Worm (Caenorhabditis elegans) whole organism, late embryonic: ENCODE measurements around the gene ZK154.1.

Experiments used
- C08G9.2 ChIP-seq: sonication (generic microtip); optimal IDR thresholded peaks from 2 replicates; lab custom pipeline; 2016; ENCODE audit warnings: mild to moderate bottlenecking, missing genetic modification characterization, moderate library complexity, missing compliant biosample characterization
- C38D4.7 ChIP-seq: fragments of 200-800 bp; sonication (Bioruptor generic); optimal IDR thresholded peaks from 2 replicates; lab custom pipeline; 2018; ENCODE audit warnings: mild to moderate bottlenecking, missing genetic modification characterization, moderate library complexity, missing compliant biosample characterization
- F13H6.1 ChIP-seq: sonication (generic microtip); optimal IDR thresholded peaks from 2 replicates; lab custom pipeline; 2016; ENCODE audit warnings: missing genetic modification characterization, missing compliant biosample characterization
- K02D7.2 ChIP-seq: sonication (generic microtip); optimal IDR thresholded peaks from 2 replicates; lab custom pipeline; 2017; ENCODE audit warnings: mild to moderate bottlenecking, missing genetic modification characterization, missing compliant biosample characterization
- T23F11.4 ChIP-seq: fragments of 200-800 bp; sonication (Bioruptor generic); optimal IDR thresholded peaks from 2 replicates; lab custom pipeline; 2018; ENCODE audit warnings: mild to moderate bottlenecking, missing genetic modification characterization, missing compliant biosample characterization
- Y22D7AL.16 ChIP-seq: sonication (generic microtip); optimal IDR thresholded peaks from 2 replicates; lab custom pipeline; 2016; ENCODE audit warnings: missing genetic modification characterization, missing compliant biosample characterization
- ama-1 ChIP-seq: fragments of 150-350 bp; optimal IDR thresholded peaks from 2 replicates; lab custom pipeline; 2014
- ceh-14 ChIP-seq: sonication (generic microtip); optimal IDR thresholded peaks from 2 replicates; lab custom pipeline; 2016; ENCODE audit warnings: missing genotype, missing genetic modification characterization, missing compliant biosample characterization
- ceh-2 ChIP-seq: sonication (generic microtip); optimal IDR thresholded peaks from 2 replicates; lab custom pipeline; 2016; ENCODE audit warnings: missing genotype, missing genetic modification characterization, missing compliant biosample characterization
- ceh-22 ChIP-seq: sonication (generic microtip); optimal IDR thresholded peaks from 2 replicates; lab custom pipeline; 2017; ENCODE audit warnings: missing biosample characterization, missing genetic modification characterization
- ceh-24 ChIP-seq: sonication (generic microtip); optimal IDR thresholded peaks from 2 replicates; lab custom pipeline; 2016; ENCODE audit warnings: mild to moderate bottlenecking, missing genetic modification characterization, missing compliant biosample characterization
- ceh-30 ChIP-seq: fragments of 150-350 bp; optimal IDR thresholded peaks from 2 replicates; lab custom pipeline; 2014; ENCODE audit warnings: missing biosample characterization, missing genetic modification characterization
- ceh-34 ChIP-seq: sonication (generic microtip); optimal IDR thresholded peaks from 2 replicates; lab custom pipeline; 2016; ENCODE audit warnings: mild to moderate bottlenecking, missing genetic modification characterization, missing compliant biosample characterization
- ceh-45 ChIP-seq: fragments of 200-800 bp; sonication (Bioruptor generic); IDR thresholded peaks from 2 replicates; pipeline ENCODE4 v1.3.6; 2022; ENCODE audit warnings: missing genetic modification reagents, missing genetic modification characterization, missing compliant biosample characterization
- ceh-48 ChIP-seq: sonication (generic microtip); optimal IDR thresholded peaks from 2 replicates; lab custom pipeline; 2016; ENCODE audit warnings: missing genetic modification characterization, inconsistent platforms, missing compliant biosample characterization
- ceh-6 ChIP-seq: fragments of 200-800 bp; sonication (Bioruptor generic); optimal IDR thresholded peaks from 2 replicates; lab custom pipeline; 2018; ENCODE audit warnings: mild to moderate bottlenecking, missing genetic modification characterization, missing compliant biosample characterization
- ceh-9 ChIP-seq: sonication (generic microtip); optimal IDR thresholded peaks from 2 replicates; lab custom pipeline; 2016; ENCODE audit warnings: mild to moderate bottlenecking, missing genetic modification characterization, inconsistent platforms, missing compliant biosample characterization
- dmd-4 ChIP-seq: sonication (generic microtip); optimal IDR thresholded peaks from 2 replicates; lab custom pipeline; 2016; ENCODE audit warnings: borderline replicate concordance, missing genetic modification characterization, missing compliant biosample characterization
- elt-4 ChIP-seq: sonication (generic microtip); optimal IDR thresholded peaks from 2 replicates; lab custom pipeline; 2016; ENCODE audit warnings: missing genetic modification characterization, missing compliant biosample characterization
- eyg-1 ChIP-seq: sonication (generic microtip); optimal IDR thresholded peaks from 2 replicates; lab custom pipeline; 2016; ENCODE audit warnings: missing genotype, missing genetic modification characterization, missing compliant biosample characterization
- fax-1 ChIP-seq: sonication (generic microtip); optimal IDR thresholded peaks from 2 replicates; lab custom pipeline; 2016; ENCODE audit warnings: missing genotype, missing genetic modification characterization, missing compliant biosample characterization
- gmeb-2 ChIP-seq: sonication (generic microtip); optimal IDR thresholded peaks from 2 replicates; lab custom pipeline; 2016; ENCODE audit warnings: missing genetic modification characterization, inconsistent platforms, missing compliant biosample characterization
- hlh-13 ChIP-seq: fragments of 200-800 bp; sonication (Bioruptor generic); optimal IDR thresholded peaks from 2 replicates; lab custom pipeline; 2018; ENCODE audit warnings: mild to moderate bottlenecking, missing genetic modification characterization, missing compliant biosample characterization
- hlh-30 ChIP-seq: sonication (generic microtip); optimal IDR thresholded peaks from 2 replicates; lab custom pipeline; 2017; ENCODE audit warnings: antibody characterized with exemption, missing genetic modification characterization, missing compliant biosample characterization; ENCODE audit not compliant: insufficient read depth
- hlh-6 ChIP-seq: sonication (generic microtip); optimal IDR thresholded peaks from 2 replicates; lab custom pipeline; 2016; ENCODE audit warnings: missing genotype, missing genetic modification characterization, missing compliant biosample characterization
- hlh-8 ChIP-seq: sonication (generic microtip); optimal IDR thresholded peaks from 2 replicates; lab custom pipeline; 2016; ENCODE audit warnings: missing genotype, missing genetic modification characterization, missing compliant biosample characterization
- lim-6 ChIP-seq: sonication (generic microtip); optimal IDR thresholded peaks from 2 replicates; lab custom pipeline; 2016; ENCODE audit warnings: missing genetic modification characterization, missing compliant biosample characterization
- lin-11 ChIP-seq: fragments of 200-800 bp; sonication (Bioruptor generic); optimal IDR thresholded peaks from 2 replicates; lab custom pipeline; 2018; ENCODE audit warnings: mild to moderate bottlenecking, missing genetic modification characterization, missing compliant biosample characterization
- madf-2 ChIP-seq: sonication (generic microtip); optimal IDR thresholded peaks from 2 replicates; lab custom pipeline; 2017; ENCODE audit warnings: missing genetic modification characterization, missing compliant biosample characterization
- nfya-1 ChIP-seq: sonication (generic microtip); optimal IDR thresholded peaks from 2 replicates; lab custom pipeline; 2017; ENCODE audit warnings: missing genetic modification characterization, mild to moderate bottlenecking, missing compliant biosample characterization, antibody characterized with exemption, moderate library complexity
- nhr-11 ChIP-seq: fragments of 150-350 bp; optimal IDR thresholded peaks from 2 replicates; lab custom pipeline; 2014; ENCODE audit warnings: missing biosample characterization, missing genetic modification characterization
- odd-2 ChIP-seq: sonication (generic microtip); optimal IDR thresholded peaks from 2 replicates; lab custom pipeline; 2017; ENCODE audit warnings: antibody characterized with exemption, mild to moderate bottlenecking, missing genetic modification characterization, missing compliant biosample characterization
- pag-3 ChIP-seq: sonication (generic microtip); optimal IDR thresholded peaks from 2 replicates; lab custom pipeline; 2016; ENCODE audit warnings: missing compliant biosample characterization, missing genetic modification characterization, borderline replicate concordance
- pax-1 ChIP-seq: fragments of 150-350 bp; optimal IDR thresholded peaks from 2 replicates; lab custom pipeline; 2014; ENCODE audit warnings: missing biosample characterization, missing genetic modification characterization
- pha-4 ChIP-seq: fragments of 150-350 bp; optimal IDR thresholded peaks from 2 replicates; lab custom pipeline; 2018; ENCODE audit warnings: missing biosample characterization, missing genetic modification reagents, missing genetic modification characterization
- pqm-1 ChIP-seq: sonication (generic microtip); optimal IDR thresholded peaks from 2 replicates; lab custom pipeline; 2016; ENCODE audit warnings: missing genetic modification characterization, missing compliant biosample characterization
- ref-2 ChIP-seq: sonication (generic microtip); optimal IDR thresholded peaks from 2 replicates; lab custom pipeline; 2016; ENCODE audit warnings: missing genetic modification characterization, missing compliant biosample characterization
- sdc-2 ChIP-seq: sonication (generic microtip); optimal IDR thresholded peaks from 2 replicates; lab custom pipeline; 2016; ENCODE audit warnings: missing genotype, missing genetic modification characterization, missing compliant biosample characterization
- sox-4 ChIP-seq: sonication (generic microtip); optimal IDR thresholded peaks from 2 replicates; lab custom pipeline; 2017; ENCODE audit warnings: mild to moderate bottlenecking, missing genetic modification characterization, inconsistent platforms, missing compliant biosample characterization
- syd-9 ChIP-seq: sonication (generic microtip); optimal IDR thresholded peaks from 2 replicates; lab custom pipeline; 2016; ENCODE audit warnings: mild to moderate bottlenecking, missing genetic modification characterization, moderate library complexity, missing compliant biosample characterization
- tbx-7 ChIP-seq: sonication (generic microtip); optimal IDR thresholded peaks from 2 replicates; lab custom pipeline; 2016; ENCODE audit warnings: missing genotype, missing genetic modification characterization, missing compliant biosample characterization
- unc-42 ChIP-seq: sonication (generic microtip); optimal IDR thresholded peaks from 2 replicates; lab custom pipeline; 2016; ENCODE audit warnings: missing genotype, missing genetic modification characterization, missing compliant biosample characterization
- unc-55 ChIP-seq: sonication (generic microtip); optimal IDR thresholded peaks from 2 replicates; lab custom pipeline; 2017; ENCODE audit warnings: missing biosample characterization, missing genetic modification reagents, missing genetic modification characterization
- unc-86 ChIP-seq: sonication (generic microtip); optimal IDR thresholded peaks from 2 replicates; lab custom pipeline; 2016; ENCODE audit warnings: missing genetic modification characterization, missing compliant biosample characterization
- ztf-16 ChIP-seq: sonication (generic microtip); optimal IDR thresholded peaks from 2 replicates; lab custom pipeline; 2017; ENCODE audit warnings: missing genetic modification characterization, missing compliant biosample characterization

ZK154.1 gene

ce11 chrX:7816434-7816974 is 37.1 kb downstream of the ZK154.1 start, which contains the start of the genes sek-1 and R03G5.6:
sek-1 (plus strand) TSS chrX:7816734.
R03G5.6 (minus strand) TSS chrX:7816924.
- TF ChIP-seq ceh-6 (GFP tag; lab: Kevin White, UChicago) (no peak), dmd-4 (tag; lab: Kevin White, UChicago) (no peak), F13H6.1 (tag; lab: Kevin White, UChicago) (no peak), ceh-14 (no peak), elt-4 (tag; lab: Kevin White, UChicago) (no peak), ceh-22 (tag; lab: Kevin White, UChicago) (no peak), T23F11.4 (GFP tag; lab: Kevin White, UChicago) (no peak), pax-1 (tag; lab: Kevin White, UChicago) (no peak), ref-2 (tag; lab: Kevin White, UChicago) (no peak), pqm-1 (tag; lab: Kevin White, UChicago) (no peak), Y22D7AL.16 (no peak), hlh-30 (tag; lab: Kevin White, UChicago) (no peak)

ce11 chrX:7817555-7817954 is 38.2 kb downstream of the ZK154.1 start:
- TF ChIP-seq fax-1 (no peak), hlh-8 (no peak), hlh-6 (tag; lab: Kevin White, UChicago) (no peak), odd-2 (tag; lab: Kevin White, UChicago) (no peak), hlh-13 (GFP tag; lab: Kevin White, UChicago) (no peak), tbx-7 (tag; lab: Kevin White, UChicago) (no peak), unc-42 (tag; lab: Kevin White, UChicago) (no peak), unc-55 (GFP tag; lab: Kevin White, UChicago) (no peak), pax-1 (tag; lab: Kevin White, UChicago) (no peak), ceh-9 (tag; lab: Kevin White, UChicago) (no peak), syd-9 (tag; lab: Kevin White, UChicago) (no peak), ceh-22 (tag; lab: Kevin White, UChicago) (no peak), C38D4.7 (GFP tag; lab: Kevin White, UChicago) (no peak), K02D7.2 (no peak), ceh-14 (no peak)

DNA sequence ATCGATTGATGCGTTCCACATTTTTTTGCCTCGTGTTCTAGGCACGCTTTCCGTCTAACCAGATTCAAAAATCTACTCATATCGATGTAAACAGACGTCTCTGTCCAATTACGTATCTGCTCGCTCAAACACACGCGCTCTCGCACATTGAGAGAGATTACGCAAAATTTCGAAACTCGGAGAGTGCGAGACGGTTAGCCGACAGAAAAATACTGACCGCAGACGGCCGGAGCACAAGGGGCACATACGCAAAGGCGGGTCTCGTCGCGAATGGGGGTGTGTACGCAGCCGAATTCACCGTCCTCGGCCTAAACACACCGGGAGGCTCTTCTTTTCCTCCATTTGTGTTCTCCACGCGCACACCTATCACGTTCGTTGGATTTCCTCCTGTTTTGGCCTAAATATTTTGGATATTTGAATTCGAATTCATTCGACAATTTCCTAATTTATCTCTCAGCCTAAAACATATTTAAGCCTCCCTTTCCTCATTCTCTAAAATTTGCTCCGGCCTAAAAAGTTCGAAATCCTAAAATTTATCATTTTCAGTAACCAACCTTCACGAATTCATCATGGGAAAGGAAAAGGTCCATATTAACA is 43.8 kb downstream of the ZK154.1 start, which contains the start of gene eef-1A.2:
TSS of gene eef-1A.2 (plus strand) at position 547 of the 597 bp plus-strand sequence.
- no peak for TF ChIP-seq K02D7.2
- TF ChIP-seq nfya-1 (tag; lab: Kevin White, UChicago) = peak; percentile 94
- no peak for TF ChIP-seq lin-11 (tag; lab: Kevin White, UChicago)
- no peak for TF ChIP-seq T23F11.4 (GFP tag; lab: Kevin White, UChicago)
- TF ChIP-seq ceh-34 (tag; lab: Kevin White, UChicago) = peak; percentile 80
- peak; percentile 32 for TF ChIP-seq ceh-48 (tag; lab: Kevin White, UChicago)
- TF ChIP-seq pha-4 (tag; lab: Kevin White, UChicago) = no peak
- no peak for TF ChIP-seq nhr-11 (tag; lab: Kevin White, UChicago)
- TF ChIP-seq ceh-24 (tag; lab: Kevin White, UChicago) = no peak
- TF ChIP-seq hlh-30 (tag; lab: Kevin White, UChicago) = peak; percentile 87
- TF ChIP-seq sdc-2 (tag; lab: Kevin White, UChicago) = peak; percentile 80
- TF ChIP-seq unc-86 (tag; lab: Kevin White, UChicago) = peak; percentile 12
- TF ChIP-seq ceh-2 (tag; lab: Kevin White, UChicago) = peak; percentile 29
- TF ChIP-seq C08G9.2 (tag; lab: Kevin White, UChicago) = peak; percentile 24
- TF ChIP-seq ceh-30 (tag; lab: Kevin White, UChicago) = no peak
- TF ChIP-seq ama-1 (lab: Kevin White, UChicago) = no peak
- TF ChIP-seq gmeb-2 (tag; lab: Kevin White, UChicago) = peak; percentile 7
- peak; percentile 31 for TF ChIP-seq pag-3 (tag; lab: Kevin White, UChicago)
- TF ChIP-seq unc-42 (tag; lab: Kevin White, UChicago) = peak; percentile 92
- no peak for TF ChIP-seq ceh-45
- TF ChIP-seq ceh-6 (GFP tag; lab: Kevin White, UChicago) = no peak
- no peak for TF ChIP-seq sox-4 (tag; lab: Kevin White, UChicago)
- no peak for TF ChIP-seq syd-9 (tag; lab: Kevin White, UChicago)
- peak; percentile 64 for TF ChIP-seq unc-55 (GFP tag; lab: Kevin White, UChicago)
- no peak for TF ChIP-seq pax-1 (tag; lab: Kevin White, UChicago)
- no peak for TF ChIP-seq lim-6
- TF ChIP-seq hlh-13 (GFP tag; lab: Kevin White, UChicago) = no peak
- no peak for TF ChIP-seq fax-1
- peak; percentile 39 for TF ChIP-seq madf-2 (tag; lab: Kevin White, UChicago)
- no peak for TF ChIP-seq pqm-1 (tag; lab: Kevin White, UChicago)
- peak; percentile 60 for TF ChIP-seq eyg-1
- TF ChIP-seq ztf-16 (tag; lab: Kevin White, UChicago) = no peak
- no peak for TF ChIP-seq hlh-8
- TF ChIP-seq elt-4 (tag; lab: Kevin White, UChicago) = no peak
- TF ChIP-seq Y22D7AL.16 = no peak
